Fruit fly (Drosophila melanogaster) whole organism, embryonic: Measurements from ENCODE around the gene CG9775.

Source experiments
- BEAF-32 ChIP-seq: fragments of 200-800 bp; sonication (Bioruptor generic); optimal IDR thresholded peaks from 3 replicates; lab custom pipeline; 2017; ENCODE audit warnings: missing biosample characterization, missing genetic modification characterization, mild to moderate bottlenecking, moderate library complexity, missing genetic modification reagents
- Blimp-1 ChIP-seq: fragments of 200-800 bp; sonication (Bioruptor generic); optimal IDR thresholded peaks from 3 replicates; lab custom pipeline; 2018; ENCODE audit warnings: missing biosample characterization, missing genetic modification characterization, mild to moderate bottlenecking, moderate library complexity, missing genetic modification reagents
- C15 ChIP-seq: fragments of 200-800 bp; sonication (Bioruptor generic); IDR thresholded peaks from 3 replicates; pipeline ENCODE4 v1.3.6; 2022; ENCODE audit warnings: missing biosample characterization, missing genetic modification characterization
- CG10543 ChIP-seq: fragments of 200-800 bp; sonication (Bioruptor generic); optimal IDR thresholded peaks from 3 replicates; lab custom pipeline; 2017; ENCODE audit warnings: missing biosample characterization, mild to moderate bottlenecking, missing genetic modification characterization, moderate library complexity
- CG11093 ChIP-seq: fragments of 200-800 bp; sonication (Bioruptor generic); IDR thresholded peaks from 3 replicates; pipeline ENCODE4 v1.3.6; 2022; ENCODE audit warnings: missing biosample characterization, missing genetic modification characterization
- CG14667 ChIP-seq: fragments of 200-800 bp; sonication (Bioruptor generic); IDR thresholded peaks from 2 replicates; pipeline ENCODE4 v1.3.6; 2022; ENCODE audit warnings: missing biosample characterization, missing genetic modification characterization
- CG16815 ChIP-seq: fragments of 200-800 bp; sonication (Bioruptor generic); optimal IDR thresholded peaks from 3 replicates; lab custom pipeline; 2017; ENCODE audit warnings: missing biosample characterization, mild to moderate bottlenecking, missing genetic modification characterization
- CG17186 ChIP-seq: fragments of 200-800 bp; sonication (Bioruptor generic); optimal IDR thresholded peaks from 3 replicates; lab custom pipeline; 2017; ENCODE audit warnings: missing biosample characterization, missing genetic modification reagents, missing genetic modification characterization
- CG18599 ChIP-seq: fragments of 200-800 bp; sonication (Bioruptor generic); optimal IDR thresholded peaks from 3 replicates; lab custom pipeline; 2017; ENCODE audit warnings: missing biosample characterization, missing genetic modification characterization, mild to moderate bottlenecking, moderate library complexity, missing genetic modification reagents
- CG2712 ChIP-seq: fragments of 200-800 bp; optimal IDR thresholded peaks from 3 replicates; lab custom pipeline; 2019; ENCODE audit warnings: missing biosample characterization, mild to moderate bottlenecking, missing genetic modification characterization, moderate library complexity
- CG43689 ChIP-seq: fragments of 200-800 bp; sonication (Bioruptor generic); IDR thresholded peaks from 2 replicates; pipeline ENCODE4 v1.3.6; 2022; ENCODE audit warnings: missing biosample characterization, missing genetic modification characterization
- CG4820 ChIP-seq: fragments of 200-800 bp; sonication (Bioruptor generic); optimal IDR thresholded peaks from 3 replicates; lab custom pipeline; 2016; ENCODE audit warnings: missing biosample characterization, missing genetic modification characterization
- CG5245 ChIP-seq: fragments of 200-800 bp; sonication (Bioruptor generic); optimal IDR thresholded peaks from 3 replicates; lab custom pipeline; 2016; ENCODE audit warnings: missing biosample characterization, missing genetic modification characterization
- CG6654 ChIP-seq: fragments of 200-800 bp; sonication (Bioruptor generic); optimal IDR thresholded peaks from 2 replicates; lab custom pipeline; 2017; ENCODE audit warnings: missing biosample characterization, mild to moderate bottlenecking, missing genetic modification characterization
- CG6813 ChIP-seq: fragments of 200-800 bp; sonication (Bioruptor generic); optimal IDR thresholded peaks from 2 replicates; lab custom pipeline; 2017; ENCODE audit warnings: missing biosample characterization, missing genetic modification characterization, mild to moderate bottlenecking, moderate library complexity, missing genetic modification reagents
- CG7987 ChIP-seq: fragments of 200-800 bp; sonication (Bioruptor generic); optimal IDR thresholded peaks from 2 replicates; lab custom pipeline; 2018; ENCODE audit warnings: missing biosample characterization, mild to moderate bottlenecking, missing genetic modification characterization, moderate library complexity
- CG8089 ChIP-seq: fragments of 200-800 bp; sonication (Bioruptor generic); optimal IDR thresholded peaks from 3 replicates; lab custom pipeline; 2016; ENCODE audit warnings: missing biosample characterization, missing genetic modification characterization
- CG8924 ChIP-seq: fragments of 200-800 bp; optimal IDR thresholded peaks from 3 replicates; lab custom pipeline; 2019; ENCODE audit warnings: missing biosample characterization, mild to moderate bottlenecking, missing genetic modification characterization, moderate library complexity
- Dll ChIP-seq: fragments of 200-800 bp; sonication (Bioruptor generic); IDR thresholded peaks from 4 replicates; pipeline ENCODE4 v1.3.6; 2022; ENCODE audit warnings: missing biosample characterization, missing genetic modification characterization; ENCODE audit not compliant: partially characterized antibody
- Dp ChIP-seq: fragments of 200-800 bp; sonication (Bioruptor generic); optimal IDR thresholded peaks from 2 replicates; lab custom pipeline; 2018; ENCODE audit warnings: missing biosample characterization, mild to moderate bottlenecking, missing genetic modification characterization, moderate library complexity
- Elba2 ChIP-seq: fragments of 200-800 bp; sonication (Bioruptor generic); optimal IDR thresholded peaks from 3 replicates; lab custom pipeline; 2016; ENCODE audit warnings: missing biosample characterization, missing genetic modification characterization
- Gug ChIP-seq: fragments of 200-800 bp; sonication (Bioruptor generic); IDR thresholded peaks from 4 replicates; pipeline ENCODE4 v1.3.6; 2022; ENCODE audit warnings: missing biosample characterization, missing genetic modification characterization
- HLH54F ChIP-seq: fragments of 200-800 bp; sonication (Bioruptor generic); optimal IDR thresholded peaks from 3 replicates; lab custom pipeline; 2016; ENCODE audit warnings: missing biosample characterization, missing genetic modification characterization
- Hey ChIP-seq: fragments of 200-800 bp; sonication (Bioruptor generic); optimal IDR thresholded peaks from 3 replicates; lab custom pipeline; 2018; ENCODE audit warnings: missing biosample characterization, mild to moderate bottlenecking, missing genetic modification characterization
- Rx ChIP-seq: fragments of 200-800 bp; sonication (Bioruptor generic); IDR thresholded peaks from 2 replicates; pipeline ENCODE4 v1.3.6; 2022; ENCODE audit warnings: missing biosample characterization, missing genetic modification characterization
- Spps ChIP-seq: fragments of 200-800 bp; sonication (Bioruptor generic); optimal IDR thresholded peaks from 2 replicates; lab custom pipeline; 2018; ENCODE audit warnings: missing biosample characterization, mild to moderate bottlenecking, missing genetic modification characterization
- amos ChIP-seq: fragments of 200-800 bp; sonication (Bioruptor generic); IDR thresholded peaks from 2 replicates; pipeline ENCODE4 v1.3.6; 2022; ENCODE audit warnings: missing biosample characterization, missing genetic modification characterization; ENCODE audit not compliant: partially characterized antibody
- ara ChIP-seq: fragments of 200-800 bp; sonication (Bioruptor generic); IDR thresholded peaks from 2 replicates; pipeline ENCODE4 v1.3.6; 2022; ENCODE audit warnings: missing biosample characterization, missing genetic modification characterization
- bsh ChIP-seq, 2 experiments: fragments of 200-800 bp; sonication (Bioruptor generic); optimal IDR thresholded peaks; 2 replicates each; lab custom pipeline; 2017 to 2018; ENCODE audit warnings: mild to moderate bottlenecking in 2 of 2, missing biosample characterization in 2 of 2, missing genetic modification characterization in 2 of 2, moderate library complexity in 1 of 2
- cg ChIP-seq: fragments of 200-800 bp; sonication (Bioruptor generic); optimal IDR thresholded peaks from 3 replicates; lab custom pipeline; 2019; ENCODE audit warnings: missing biosample characterization, mild to moderate bottlenecking, missing genetic modification characterization, moderate library complexity
- dimm ChIP-seq: fragments of 200-800 bp; sonication (Bioruptor generic); IDR thresholded peaks from 2 replicates; pipeline ENCODE4 v1.3.6; 2022; ENCODE audit warnings: missing biosample characterization, missing genetic modification characterization
- dysf ChIP-seq: fragments of 200-800 bp; sonication (Bioruptor generic); IDR thresholded peaks from 3 replicates; pipeline ENCODE4 v1.3.6; 2022; ENCODE audit warnings: missing biosample characterization, missing genetic modification characterization
- emc ChIP-seq: fragments of 200-800 bp; sonication (Bioruptor generic); optimal IDR thresholded peaks from 2 replicates; lab custom pipeline; 2016; ENCODE audit warnings: missing biosample characterization, missing genetic modification characterization
- fru ChIP-seq: fragments of >200 bp; optimal IDR thresholded peaks from 2 replicates; lab custom pipeline; 2017
- grn ChIP-seq: fragments of 200-800 bp; sonication (Bioruptor generic); optimal IDR thresholded peaks from 3 replicates; lab custom pipeline; 2017; ENCODE audit warnings: missing biosample characterization, missing genetic modification characterization
- her ChIP-seq: fragments of 200-800 bp; sonication (Bioruptor generic); optimal IDR thresholded peaks from 2 replicates; lab custom pipeline; 2016; ENCODE audit warnings: missing biosample characterization, missing genetic modification characterization
- kni ChIP-seq: fragments of 200-800 bp; sonication (Bioruptor generic); optimal IDR thresholded peaks from 3 replicates; lab custom pipeline; 2017; ENCODE audit warnings: mild to moderate bottlenecking, missing biosample characterization, missing genetic modification reagents, missing genetic modification characterization
- odd ChIP-seq: fragments of 200-800 bp; sonication (Bioruptor generic); optimal IDR thresholded peaks from 2 replicates; lab custom pipeline; 2017; ENCODE audit warnings: missing biosample characterization, mild to moderate bottlenecking, missing genetic modification characterization
- pb ChIP-seq: fragments of 200-800 bp; sonication (Bioruptor generic); optimal IDR thresholded peaks from 3 replicates; lab custom pipeline; 2016; ENCODE audit warnings: missing biosample characterization, missing genetic modification characterization
- pho ChIP-seq: fragments of 200-800 bp; sonication (Bioruptor generic); optimal IDR thresholded peaks from 2 replicates; lab custom pipeline; 2016; ENCODE audit warnings: missing biosample characterization, missing genetic modification characterization
- repo ChIP-seq: fragments of 200-800 bp; sonication (Bioruptor generic); optimal IDR thresholded peaks from 2 replicates; lab custom pipeline; 2016; ENCODE audit warnings: missing biosample characterization, missing genetic modification characterization
- ro ChIP-seq: fragments of 200-800 bp; sonication (Bioruptor generic); IDR thresholded peaks from 2 replicates; pipeline ENCODE4 v1.3.6; 2022; ENCODE audit warnings: missing biosample characterization, missing genetic modification characterization
- sd ChIP-seq: fragments of 200-800 bp; sonication (Bioruptor generic); optimal IDR thresholded peaks from 3 replicates; lab custom pipeline; 2018; ENCODE audit warnings: missing biosample characterization, mild to moderate bottlenecking, missing genetic modification characterization, moderate library complexity
- sna ChIP-seq: fragments of 200-800 bp; sonication (Bioruptor generic); IDR thresholded peaks from 2 replicates; pipeline ENCODE4 v1.3.6; 2022; ENCODE audit warnings: missing biosample characterization, missing genetic modification characterization; ENCODE audit not compliant: partially characterized antibody
- sqz ChIP-seq: fragments of 200-800 bp; sonication (Bioruptor generic); optimal IDR thresholded peaks from 3 replicates; lab custom pipeline; 2018; ENCODE audit warnings: missing biosample characterization, mild to moderate bottlenecking, missing genetic modification characterization
- ttk ChIP-seq: fragments of 200-800 bp; sonication (Bioruptor generic); IDR thresholded peaks from 2 replicates; pipeline ENCODE4 v2.1.2; 2022; ENCODE audit warnings: missing biosample characterization, missing genetic modification characterization
- tx ChIP-seq: fragments of 200-800 bp; sonication (Bioruptor generic); optimal IDR thresholded peaks from 2 replicates; lab custom pipeline; 2016; ENCODE audit warnings: missing biosample characterization, missing genetic modification characterization
- wdn ChIP-seq: fragments of 200-800 bp; sonication (Bioruptor generic); IDR thresholded peaks from 2 replicates; pipeline ENCODE4 v1.3.6; 2022; ENCODE audit warnings: missing biosample characterization, missing genetic modification characterization
- wor ChIP-seq: fragments of 200-800 bp; sonication (Bioruptor generic); IDR thresholded peaks from 2 replicates; pipeline ENCODE4 v1.3.6; 2022; ENCODE audit warnings: missing biosample characterization, missing genetic modification characterization
- zen2 ChIP-seq: fragments of 200-800 bp; sonication (Bioruptor generic); IDR thresholded peaks from 3 replicates; pipeline ENCODE4 v1.3.6; 2022; ENCODE audit warnings: missing biosample characterization, missing genetic modification characterization; ENCODE audit not compliant: partially characterized antibody
- zf30C ChIP-seq: fragments of 200-800 bp; sonication (Bioruptor generic); optimal IDR thresholded peaks from 3 replicates; lab custom pipeline; 2018; ENCODE audit warnings: missing biosample characterization, mild to moderate bottlenecking, missing genetic modification characterization

The CG9775 gene

dm6 chr3R:4663068-4663467, 21.4 kb upstream of the CG9775 start (continued):
- TF ChIP-seq Spps (tag; lab: Kevin White, UChicago), result peak; percentile 49
- TF ChIP-seq zen2 (GFP tag; lab: Robert Waterston, UW), result no peak
- TF ChIP-seq grn (GFP tag; lab: Kevin White, UChicago), result peak; percentile 60
- TF ChIP-seq pho (GFP tag; lab: Kevin White, UChicago), result no peak
- no peak for TF ChIP-seq sd
- peak; percentile 77 for TF ChIP-seq dysf (GFP tag; lab: Robert Waterston, UW)
- TF ChIP-seq CG43689 (GFP tag; lab: Robert Waterston, UW), result peak; percentile 50; the same call in 1 of the 2 replicates
- TF ChIP-seq Rx (GFP tag; lab: Robert Waterston, UW), result peak; percentile 72
- TF ChIP-seq CG8924 (tag; lab: Kevin White, UChicago), result peak; percentile 86
- peak; percentile 32 for TF ChIP-seq CG17186 (GFP tag; lab: Kevin White, UChicago)
- TF ChIP-seq Gug (GFP tag; lab: Robert Waterston, UW), result peak; percentile 69; the same call in 3 of the 4 replicates
- peak; percentile 25 for TF ChIP-seq her (GFP tag; lab: Kevin White, UChicago)
- no peak for TF ChIP-seq BEAF-32
- TF ChIP-seq odd, result no peak
- peak; percentile 75 for TF ChIP-seq CG6813 (GFP tag; lab: Kevin White, UChicago)
- TF ChIP-seq fru (lab: Kevin White, UChicago), result no peak
- TF ChIP-seq tx, result peak; percentile 4
- peak; percentile 68 for TF ChIP-seq CG5245
- TF ChIP-seq CG14667, result peak; percentile 56; the same call in 1 of the 2 replicates
- no peak for TF ChIP-seq emc (GFP tag; lab: Kevin White, UChicago)
- peak; percentile 32 for TF ChIP-seq sqz (GFP tag; lab: Kevin White, UChicago)
- 0 out of 3 replicates have a peak, but pooled peaks have one; percentile 5 for TF ChIP-seq C15
- no peak for TF ChIP-seq dimm
- TF ChIP-seq Dp (GFP tag; lab: Kevin White, UChicago), result no peak
- TF ChIP-seq pb, result peak; percentile 51
- peak; percentile 87 for TF ChIP-seq ara (GFP tag; lab: Robert Waterston, UW)
- no peak for TF ChIP-seq CG10543
- TF ChIP-seq cg, result no peak
- peak; percentile 70 for TF ChIP-seq kni (GFP tag; lab: Kevin White, UChicago)
- peak; percentile 46 for TF ChIP-seq Elba2 (GFP tag; lab: Kevin White, UChicago)
- TF ChIP-seq ttk, result peak; percentile 77
- no peak for TF ChIP-seq Dll
- TF ChIP-seq CG4820, result peak; percentile 87
- TF ChIP-seq CG8089, result peak; percentile 8
- peak; percentile 50 for TF ChIP-seq CG6654 (GFP tag; lab: Kevin White, UChicago)
- peak; percentile 24 for TF ChIP-seq CG16815
- TF ChIP-seq CG11093 (GFP tag; lab: Robert Waterston, UW), result peak; percentile 78
- no peak for TF ChIP-seq wdn (GFP tag; lab: Robert Waterston, UW)
- peak; percentile 63 for TF ChIP-seq wor (GFP tag; lab: Robert Waterston, UW)
- TF ChIP-seq CG7987 (GFP tag; lab: Kevin White, UChicago), result peak; percentile 12
- TF ChIP-seq CG18599 (GFP tag; lab: Kevin White, UChicago), result peak; percentile 77
- no peak for TF ChIP-seq Hey
- peak; percentile 89 for TF ChIP-seq Blimp-1
- TF ChIP-seq repo, result peak; percentile 37
- TF ChIP-seq CG2712 (tag; lab: Kevin White, UChicago), result peak; percentile 95
- TF ChIP-seq sna, result no peak
- no peak for TF ChIP-seq amos (GFP tag; lab: Robert Waterston, UW)
- peak; percentile 54; the same call in 1 of the 2 replicates for TF ChIP-seq ro (GFP tag; lab: Robert Waterston, UW)
- peak; percentile 66 for TF ChIP-seq zf30C (GFP tag; lab: Kevin White, UChicago)
- TF ChIP-seq HLH54F (GFP tag; lab: Kevin White, UChicago), result no peak
- peak; percentile 3 to 74 for TF ChIP-seq bsh (GFP tag; optimal IDR thresholded peaks at IDR 0.05; lab: Kevin White, UChicago)
